Worm (Caenorhabditis elegans): ENCODE data around the gene srg-55.

srg-55 gene

ce11 chrV:14945697-14946096 is 17.5 kb upstream of the srg-55 start, which contains the start of gene C30G7.3:
Gene C30G7.3 (minus strand): TSS chrV:14945704.
- TF ChIP-seq tbx-37 (GFP tag; conservative IDR thresholded peaks at IDR 0.05) (no peak), pes-1 (GFP tag; IDR thresholded peaks at IDR 0.05) (no peak), ets-7 (tag; optimal IDR thresholded peaks at IDR 0.05) (no peak), hmbx-1 (tag; optimal IDR thresholded peaks at IDR 0.05) (no peak), hmg-4 (GFP tag; optimal IDR thresholded peaks at IDR 0.05) (no peak), ceh-13 (GFP tag; optimal IDR thresholded peaks at IDR 0.05) (no peak), tbx-11 (GFP tag; IDR thresholded peaks at IDR 0.05) (no peak), sea-1 (GFP tag; conservative IDR thresholded peaks at IDR 0.05) (no peak), F13C5.2 (tag; optimal IDR thresholded peaks at IDR 0.05) (no peak), scrt-1 (GFP tag; IDR thresholded peaks at IDR 0.05) (no peak), flt-1 (GFP tag; IDR thresholded peaks at IDR 0.05) (no peak), ama-1 (optimal IDR thresholded peaks at IDR 0.05) (no peak), ceh-36 (tag; optimal IDR thresholded peaks at IDR 0.05) (no peak), aly-1 (tag; optimal IDR thresholded peaks at IDR 0.05) (no peak), tra-4 (tag; optimal IDR thresholded peaks at IDR 0.05) (no peak), B0310.2 (tag; optimal IDR thresholded peaks at IDR 0.05) (no peak)

ce11 chrV:14945124-14945523 is 17.0 kb upstream of the srg-55 start:
- TF ChIP-seq F13C5.2 (tag; optimal IDR thresholded peaks at IDR 0.05) (no peak), scrt-1 (GFP tag; IDR thresholded peaks at IDR 0.05) (no peak), flt-1 (GFP tag; IDR thresholded peaks at IDR 0.05) (no peak), hmbx-1 (tag; optimal IDR thresholded peaks at IDR 0.05) (no peak), ceh-36 (tag; optimal IDR thresholded peaks at IDR 0.05) (no peak), ceh-13 (GFP tag; optimal IDR thresholded peaks at IDR 0.05) (no peak), hmg-4 (GFP tag; optimal IDR thresholded peaks at IDR 0.05) (no peak), tbx-37 (GFP tag; conservative IDR thresholded peaks at IDR 0.05) (no peak), tbx-11 (GFP tag; IDR thresholded peaks at IDR 0.05) (no peak), pes-1 (GFP tag; IDR thresholded peaks at IDR 0.05) (no peak), ama-1 (optimal IDR thresholded peaks at IDR 0.05) (no peak), sea-1 (GFP tag; conservative IDR thresholded peaks at IDR 0.05) (no peak), ets-7 (tag; optimal IDR thresholded peaks at IDR 0.05) (no peak), tra-4 (tag; optimal IDR thresholded peaks at IDR 0.05) (no peak), hnd-1 (tag; optimal IDR thresholded peaks at IDR 0.05) (no peak), aly-1 (tag; optimal IDR thresholded peaks at IDR 0.05) (no peak), B0310.2 (tag; optimal IDR thresholded peaks at IDR 0.05) (no peak)

ce11 chrV:14943774-14944173 is 15.6 kb upstream of the srg-55 start:
- TF ChIP-seq hmbx-1 (tag; optimal IDR thresholded peaks at IDR 0.05) (no peak), ceh-36 (tag; optimal IDR thresholded peaks at IDR 0.05) (no peak), ama-1 (optimal IDR thresholded peaks at IDR 0.05) (no peak), scrt-1 (GFP tag; IDR thresholded peaks at IDR 0.05) (no peak), B0310.2 (tag; optimal IDR thresholded peaks at IDR 0.05) (no peak), ceh-13 (GFP tag; optimal IDR thresholded peaks at IDR 0.05) (no peak)

ce11 chrV:14942898-14943297 is 14.8 kb upstream of the srg-55 start:
- TF ChIP-seq scrt-1 (GFP tag; IDR thresholded peaks at IDR 0.05) (no peak), hmg-4 (GFP tag; optimal IDR thresholded peaks at IDR 0.05) (no peak), ets-7 (tag; optimal IDR thresholded peaks at IDR 0.05) (no peak), pes-1 (GFP tag; IDR thresholded peaks at IDR 0.05) (no peak), tbx-11 (GFP tag; IDR thresholded peaks at IDR 0.05) (no peak)

ce11 chrV:14936587-14936986 is 8.4 kb upstream of the srg-55 start, which contains the start of gene C30G7.2:
Gene C30G7.2 (plus strand): TSS chrV:14936887.
- TF ChIP-seq sea-1 (GFP tag; conservative IDR thresholded peaks at IDR 0.05) = no peak

- TF ChIP-seq ceh-13 (GFP tag; optimal IDR thresholded peaks at IDR 0.05) (no peak), tra-4 (tag; optimal IDR thresholded peaks at IDR 0.05) (no peak), tbx-37 (GFP tag; conservative IDR thresholded peaks at IDR 0.05) (no peak), sea-1 (GFP tag; conservative IDR thresholded peaks at IDR 0.05) (no peak), tbx-11 (GFP tag; IDR thresholded peaks at IDR 0.05) (no peak), F13C5.2 (tag; optimal IDR thresholded peaks at IDR 0.05) (no peak), hmbx-1 (tag; optimal IDR thresholded peaks at IDR 0.05) (no peak), flt-1 (GFP tag; IDR thresholded peaks at IDR 0.05) (no peak), ama-1 (optimal IDR thresholded peaks at IDR 0.05) (no peak), scrt-1 (GFP tag; IDR thresholded peaks at IDR 0.05) (no peak), hnd-1 (tag; optimal IDR thresholded peaks at IDR 0.05) (no peak), pes-1 (GFP tag; IDR thresholded peaks at IDR 0.05) (no peak), ceh-36 (tag; optimal IDR thresholded peaks at IDR 0.05) (no peak), B0310.2 (tag; optimal IDR thresholded peaks at IDR 0.05) (no peak), hmg-4 (GFP tag; optimal IDR thresholded peaks at IDR 0.05) (no peak), aly-1 (tag; optimal IDR thresholded peaks at IDR 0.05) (no peak), ets-7 (tag; optimal IDR thresholded peaks at IDR 0.05) (no peak)
Observed at ce11 chrV:14933450-14934218, 5.5 kb upstream of the srg-55 start.

ce11 chrV:14930168-14930567 is 2.0 kb upstream of the srg-55 start:
- no peak for TF ChIP-seq ceh-36 (tag; optimal IDR thresholded peaks at IDR 0.05)
- no peak for TF ChIP-seq ama-1 (optimal IDR thresholded peaks at IDR 0.05)
- no peak for TF ChIP-seq flt-1 (GFP tag; IDR thresholded peaks at IDR 0.05)
- TF ChIP-seq B0310.2 (tag; optimal IDR thresholded peaks at IDR 0.05) = no peak
- TF ChIP-seq hmbx-1 (tag; optimal IDR thresholded peaks at IDR 0.05) = no peak
- TF ChIP-seq hnd-1 (tag; optimal IDR thresholded peaks at IDR 0.05) = no peak
- TF ChIP-seq ets-7 (tag; optimal IDR thresholded peaks at IDR 0.05) = no peak
- TF ChIP-seq aly-1 (tag; optimal IDR thresholded peaks at IDR 0.05) = no peak
- TF ChIP-seq scrt-1 (GFP tag; IDR thresholded peaks at IDR 0.05) = no peak
- no peak for TF ChIP-seq tbx-37 (GFP tag; conservative IDR thresholded peaks at IDR 0.05)
- no peak for TF ChIP-seq ceh-13 (GFP tag; optimal IDR thresholded peaks at IDR 0.05)
- no peak for TF ChIP-seq tbx-11 (GFP tag; IDR thresholded peaks at IDR 0.05)
- no peak for TF ChIP-seq tra-4 (tag; optimal IDR thresholded peaks at IDR 0.05)
- no peak for TF ChIP-seq hmg-4 (GFP tag; optimal IDR thresholded peaks at IDR 0.05)
- no peak for TF ChIP-seq pes-1 (GFP tag; IDR thresholded peaks at IDR 0.05)
- no peak for TF ChIP-seq sea-1 (GFP tag; conservative IDR thresholded peaks at IDR 0.05)
- no peak for TF ChIP-seq F13C5.2 (tag; optimal IDR thresholded peaks at IDR 0.05)

All from whole organism, early embryonic.